Worm (Caenorhabditis elegans) whole organism, early embryonic: ENCODE measurements around the gene cpsf-2.

Experiments
- B0310.2 ChIP-seq: sonication (generic microtip); optimal IDR thresholded peaks from 2 replicates; lab custom pipeline; 2016; ENCODE audit warnings: mild to moderate bottlenecking, missing genetic modification characterization, missing compliant biosample characterization
- ama-1 ChIP-seq: fragments of 150-350 bp; optimal IDR thresholded peaks from 2 replicates; lab custom pipeline; 2014
- ceh-13 ChIP-seq: fragments of 200-800 bp; sonication (Bioruptor generic); optimal IDR thresholded peaks from 2 replicates; lab custom pipeline; 2018; ENCODE audit warnings: mild to moderate bottlenecking, missing genetic modification characterization, missing compliant biosample characterization
- ceh-36 ChIP-seq: sonication (generic microtip); optimal IDR thresholded peaks from 2 replicates; lab custom pipeline; 2016; ENCODE audit warnings: missing genetic modification characterization, inconsistent platforms, missing compliant biosample characterization
- flt-1 ChIP-seq: fragments of 200-800 bp; sonication (Bioruptor generic); IDR thresholded peaks from 2 replicates; pipeline ENCODE4 v1.3.6; 2022; ENCODE audit warnings: missing genetic modification characterization, missing compliant biosample characterization
- hmg-4 ChIP-seq: fragments of 200-800 bp; sonication (Bioruptor generic); optimal IDR thresholded peaks from 2 replicates; lab custom pipeline; 2018; ENCODE audit warnings: mild to moderate bottlenecking, missing genetic modification characterization, missing compliant biosample characterization
- hnd-1 ChIP-seq: sonication (generic microtip); optimal IDR thresholded peaks from 2 replicates; lab custom pipeline; 2016; ENCODE audit warnings: missing genetic modification characterization, missing compliant biosample characterization
- pes-1 ChIP-seq: fragments of 200-800 bp; sonication (Bioruptor generic); IDR thresholded peaks from 2 replicates; pipeline ENCODE4 v1.3.6; 2022; ENCODE audit warnings: missing genetic modification reagents, missing genetic modification characterization, missing compliant biosample characterization
- scrt-1 ChIP-seq: fragments of 200-800 bp; sonication (Bioruptor generic); IDR thresholded peaks from 2 replicates; pipeline ENCODE4 v1.3.6; 2022; ENCODE audit warnings: missing genetic modification characterization, missing compliant biosample characterization
- sea-1 ChIP-seq: fragments of 200-800 bp; sonication (Bioruptor generic); conservative IDR thresholded peaks from 2 replicates; pipeline ENCODE4 v1.3.6; 2022; ENCODE audit warnings: missing genetic modification characterization, missing compliant biosample characterization
- tbx-37 ChIP-seq: fragments of 200-800 bp; sonication (Bioruptor generic); conservative IDR thresholded peaks from 2 replicates; pipeline ENCODE4 v1.3.6; 2022; ENCODE audit warnings: missing genetic modification reagents, missing genetic modification characterization, missing compliant biosample characterization
- tra-4 ChIP-seq: sonication (generic microtip); optimal IDR thresholded peaks from 2 replicates; lab custom pipeline; 2017; ENCODE audit warnings: missing genetic modification characterization, missing compliant biosample characterization

DNA sequence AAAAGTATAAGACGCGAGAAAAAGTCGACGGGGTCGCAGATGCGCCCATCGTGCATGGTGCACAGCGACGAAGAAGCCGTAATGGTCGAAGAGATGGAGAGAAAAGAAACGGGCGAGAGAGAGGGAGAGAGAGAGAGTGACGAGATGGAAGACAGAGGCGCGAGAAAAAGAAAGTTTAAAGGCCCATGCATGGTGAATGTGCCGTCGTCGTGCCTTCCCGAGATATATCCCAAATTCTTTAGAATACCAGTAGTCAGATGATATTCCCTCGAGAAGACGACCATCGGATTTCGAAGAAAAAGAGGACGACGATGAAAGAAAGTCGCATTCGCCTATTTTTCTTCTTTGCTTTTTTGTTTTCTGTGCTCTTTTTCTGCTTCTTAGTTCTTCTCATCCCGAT lies 37.0 kb downstream of the cpsf-2 start:
- TF ChIP-seq ama-1 (no peak), pes-1 (no peak), flt-1 (GFP tag; lab: Robert Waterston, UW) (no peak), scrt-1 (GFP tag; lab: Robert Waterston, UW) (no peak), hmg-4 (GFP tag; lab: Kevin White, UChicago) (no peak), tra-4 (tag; lab: Kevin White, UChicago) (no peak), hnd-1 (tag; lab: Kevin White, UChicago) (no peak), tbx-37 (GFP tag; lab: Robert Waterston, UW) (no peak), sea-1 (no peak), B0310.2 (no peak), ceh-36 (no peak), ceh-13 (GFP tag; lab: Kevin White, UChicago) (no peak)
